Fruit fly (Drosophila melanogaster) whole organism, prepupa: Measurements from ENCODE around the gene CG45089.

Experiments
- CG10631 ChIP-seq: fragments of 200-800 bp; sonication (Bioruptor generic); optimal IDR thresholded peaks from 2 replicates; lab custom pipeline; 2016; ENCODE audit warnings: missing biosample characterization, missing genetic modification characterization
- CG10669 ChIP-seq: fragments of 200-800 bp; sonication (Bioruptor generic); optimal IDR thresholded peaks from 3 replicates; lab custom pipeline; 2018; ENCODE audit warnings: missing biosample characterization, mild to moderate bottlenecking, missing genetic modification characterization, moderate library complexity
- CG11294 ChIP-seq: fragments of 200-800 bp; sonication (Bioruptor generic); IDR thresholded peaks from 2 replicates; pipeline ENCODE4 v1.3.6; 2022; ENCODE audit warnings: missing biosample characterization, missing genetic modification characterization
- CG11762 ChIP-seq: fragments of 200-800 bp; sonication (Bioruptor generic); optimal IDR thresholded peaks from 3 replicates; lab custom pipeline; 2016; ENCODE audit warnings: missing biosample characterization, missing genetic modification characterization; ENCODE audit not compliant: insufficient read depth
- CG11902 ChIP-seq: fragments of 200-800 bp; sonication (Bioruptor generic); optimal IDR thresholded peaks from 3 replicates; lab custom pipeline; 2016; ENCODE audit warnings: missing biosample characterization, missing genetic modification characterization
- CG15336 ChIP-seq: fragments of 200-800 bp; sonication (Bioruptor generic); IDR thresholded peaks from 2 replicates; pipeline ENCODE4 v1.3.6; 2022; ENCODE audit warnings: missing biosample characterization, missing genetic modification characterization
- CG1621 ChIP-seq: fragments of 200-800 bp; sonication (Bioruptor generic); optimal IDR thresholded peaks from 3 replicates; lab custom pipeline; 2018; ENCODE audit warnings: missing biosample characterization, mild to moderate bottlenecking, missing genetic modification characterization
- CG16779 ChIP-seq: fragments of 200-800 bp; sonication (Bioruptor generic); optimal IDR thresholded peaks from 3 replicates; lab custom pipeline; 2017; ENCODE audit warnings: missing biosample characterization, mild to moderate bottlenecking, missing genetic modification characterization
- CG31627 ChIP-seq: fragments of 200-800 bp; sonication (Bioruptor generic); optimal IDR thresholded peaks from 3 replicates; lab custom pipeline; 2016; ENCODE audit warnings: missing biosample characterization, missing genetic modification characterization
- CG32006 ChIP-seq: fragments of 200-800 bp; sonication (Bioruptor generic); optimal IDR thresholded peaks from 3 replicates; lab custom pipeline; 2017; ENCODE audit warnings: missing biosample characterization, mild to moderate bottlenecking, missing genetic modification characterization
- CG34406 ChIP-seq: fragments of 200-800 bp; sonication (Bioruptor generic); optimal IDR thresholded peaks from 3 replicates; lab custom pipeline; 2016; ENCODE audit warnings: missing biosample characterization, missing genetic modification characterization
- CG3919 ChIP-seq: fragments of 200-800 bp; sonication (Bioruptor generic); optimal IDR thresholded peaks from 3 replicates; lab custom pipeline; 2016; ENCODE audit warnings: missing biosample characterization, missing genetic modification characterization
- CG4318 ChIP-seq: fragments of 200-800 bp; sonication (Bioruptor generic); optimal IDR thresholded peaks from 3 replicates; lab custom pipeline; 2017; ENCODE audit warnings: missing biosample characterization, mild to moderate bottlenecking, missing genetic modification characterization
- CG6276 ChIP-seq: fragments of 200-800 bp; sonication (Bioruptor generic); optimal IDR thresholded peaks from 2 replicates; lab custom pipeline; 2017; ENCODE audit warnings: missing biosample characterization, mild to moderate bottlenecking, missing genetic modification characterization
- CG6792 ChIP-seq: fragments of 200-800 bp; sonication (Bioruptor generic); optimal IDR thresholded peaks from 3 replicates; lab custom pipeline; 2016; ENCODE audit warnings: missing biosample characterization, missing genetic modification characterization
- CG6854 ChIP-seq: fragments of 200-800 bp; sonication (Bioruptor generic); optimal IDR thresholded peaks from 2 replicates; lab custom pipeline; 2017; ENCODE audit warnings: missing biosample characterization, mild to moderate bottlenecking, missing genetic modification characterization
- CG7368 ChIP-seq: fragments of 200-800 bp; sonication (Bioruptor generic); optimal IDR thresholded peaks from 3 replicates; lab custom pipeline; 2016; ENCODE audit warnings: missing biosample characterization, missing genetic modification characterization
- CG8119 ChIP-seq: fragments of 200-800 bp; sonication (Bioruptor generic); IDR thresholded peaks from 3 replicates; pipeline ENCODE4 v1.3.6; 2022; ENCODE audit warnings: missing biosample characterization, missing genetic modification characterization
- CG8319 ChIP-seq: fragments of 200-800 bp; sonication (Bioruptor generic); optimal IDR thresholded peaks from 3 replicates; lab custom pipeline; 2016; ENCODE audit warnings: missing biosample characterization, missing genetic modification characterization
- CG8632 ChIP-seq: fragments of 200-800 bp; sonication (Bioruptor generic); optimal IDR thresholded peaks from 3 replicates; lab custom pipeline; 2016; ENCODE audit warnings: missing biosample characterization, missing genetic modification characterization
- Eip93F ChIP-seq: fragments of 200-800 bp; sonication (Bioruptor generic); optimal IDR thresholded peaks from 2 replicates; lab custom pipeline; 2016; ENCODE audit warnings: missing biosample characterization, mild to moderate bottlenecking, missing genetic modification characterization
- Ets96B ChIP-seq: fragments of 200-800 bp; optimal IDR thresholded peaks from 2 replicates; lab custom pipeline; 2019; ENCODE audit warnings: missing biosample characterization, mild to moderate bottlenecking, missing genetic modification characterization, moderate library complexity
- Gug ChIP-seq: fragments of 200-800 bp; sonication (Bioruptor generic); IDR thresholded peaks from 2 replicates; pipeline ENCODE4 v1.3.6; 2022; ENCODE audit warnings: missing biosample characterization, missing genetic modification characterization
- Hr38 ChIP-seq: sonication (Bioruptor generic); optimal IDR thresholded peaks from 2 replicates; lab custom pipeline; 2016; ENCODE audit warnings: missing biosample characterization, missing genetic modification characterization
- Hr39 ChIP-seq: fragments of 200-800 bp; sonication (Bioruptor generic); optimal IDR thresholded peaks from 2 replicates; lab custom pipeline; 2016; ENCODE audit warnings: missing biosample characterization, missing genetic modification characterization
- Hr4 ChIP-seq: fragments of 200-800 bp; sonication (Bioruptor generic); optimal IDR thresholded peaks from 3 replicates; lab custom pipeline; 2016; ENCODE audit warnings: missing biosample characterization, missing genetic modification characterization
- Lpt ChIP-seq: fragments of 200-800 bp; sonication (Bioruptor generic); optimal IDR thresholded peaks from 3 replicates; lab custom pipeline; 2016; ENCODE audit warnings: missing biosample characterization, missing genetic modification characterization
- Met ChIP-seq: fragments of 200-800 bp; sonication (Bioruptor generic); optimal IDR thresholded peaks from 3 replicates; lab custom pipeline; 2016; ENCODE audit warnings: missing biosample characterization, missing genetic modification characterization
- Smox ChIP-seq: fragments of 200-800 bp; sonication (Bioruptor generic); optimal IDR thresholded peaks from 3 replicates; lab custom pipeline; 2016; ENCODE audit warnings: missing biosample characterization, missing genetic modification characterization
- Sox102F ChIP-seq: fragments of 200-800 bp; sonication (Bioruptor generic); optimal IDR thresholded peaks from 2 replicates; lab custom pipeline; 2016; ENCODE audit warnings: missing biosample characterization, mild to moderate bottlenecking, missing genetic modification characterization
- Sox14 ChIP-seq: fragments of 200-800 bp; sonication (Bioruptor generic); optimal IDR thresholded peaks from 3 replicates; lab custom pipeline; 2016; ENCODE audit warnings: missing biosample characterization, missing genetic modification characterization
- achi ChIP-seq: fragments of 200-800 bp; sonication (Bioruptor generic); optimal IDR thresholded peaks from 3 replicates; lab custom pipeline; 2016; ENCODE audit warnings: missing biosample characterization, missing genetic modification characterization
- cyc ChIP-seq: fragments of 200-800 bp; sonication (Bioruptor generic); optimal IDR thresholded peaks from 3 replicates; lab custom pipeline; 2016; ENCODE audit warnings: missing biosample characterization, missing genetic modification characterization
- dac ChIP-seq: fragments of 200-800 bp; sonication (Bioruptor generic); optimal IDR thresholded peaks from 2 replicates; lab custom pipeline; 2017; ENCODE audit warnings: missing biosample characterization, mild to moderate bottlenecking, missing genetic modification characterization
- eg ChIP-seq: fragments of 200-800 bp; sonication (Bioruptor generic); IDR thresholded peaks from 3 replicates; pipeline ENCODE4 v1.3.6; 2022; ENCODE audit warnings: missing biosample characterization, missing genetic modification characterization
- fd59A ChIP-seq: fragments of 200-800 bp; sonication (Bioruptor generic); optimal IDR thresholded peaks from 2 replicates; lab custom pipeline; 2017; ENCODE audit warnings: missing biosample characterization, mild to moderate bottlenecking, missing genetic modification characterization, missing genetic modification reagents
- fd85E ChIP-seq: fragments of 200-800 bp; sonication (Bioruptor generic); optimal IDR thresholded peaks from 3 replicates; lab custom pipeline; 2016; ENCODE audit warnings: missing biosample characterization, missing genetic modification characterization
- fkh ChIP-seq: fragments of 200-800 bp; sonication (Bioruptor generic); optimal IDR thresholded peaks from 3 replicates; lab custom pipeline; 2017; ENCODE audit warnings: missing biosample characterization, mild to moderate bottlenecking, missing genetic modification characterization, moderate library complexity
- lz ChIP-seq: fragments of 200-800 bp; sonication (Bioruptor generic); optimal IDR thresholded peaks from 3 replicates; lab custom pipeline; 2016; ENCODE audit warnings: missing biosample characterization, missing genetic modification characterization
- net ChIP-seq: fragments of 200-800 bp; sonication (Bioruptor generic); optimal IDR thresholded peaks from 3 replicates; lab custom pipeline; 2016; ENCODE audit warnings: missing biosample characterization, missing genetic modification characterization
- pdm3 ChIP-seq: fragments of 200-800 bp; sonication (Bioruptor generic); optimal IDR thresholded peaks from 3 replicates; lab custom pipeline; 2016; ENCODE audit warnings: missing biosample characterization, missing genetic modification characterization
- salr ChIP-seq, 2 experiments: fragments of 200-800 bp; sonication (Bioruptor generic); optimal IDR thresholded peaks; 3 replicates each; lab custom pipeline; 2016 to 2018; ENCODE audit warnings: missing biosample characterization in 2 of 2, missing genetic modification characterization in 2 of 2, mild to moderate bottlenecking in 1 of 2
- spab ChIP-seq: fragments of 200-800 bp; sonication (Bioruptor generic); optimal IDR thresholded peaks from 2 replicates; lab custom pipeline; 2017; ENCODE audit warnings: missing biosample characterization, mild to moderate bottlenecking, missing genetic modification characterization, missing genetic modification reagents
- svp ChIP-seq: fragments of 200-800 bp; sonication (Bioruptor generic); peaks from one replicate; lab custom pipeline; 2016; ENCODE audit warnings: missing biosample characterization, missing genetic modification characterization
- topi ChIP-seq: fragments of 200-800 bp; sonication (Bioruptor generic); optimal IDR thresholded peaks from 3 replicates; lab custom pipeline; 2016; ENCODE audit warnings: missing biosample characterization, missing genetic modification characterization
- vri ChIP-seq: fragments of 200-800 bp; sonication (Bioruptor generic); optimal IDR thresholded peaks from 3 replicates; lab custom pipeline; 2016; ENCODE audit warnings: missing biosample characterization, mild to moderate bottlenecking, missing genetic modification characterization

CG45089 gene

DNA sequence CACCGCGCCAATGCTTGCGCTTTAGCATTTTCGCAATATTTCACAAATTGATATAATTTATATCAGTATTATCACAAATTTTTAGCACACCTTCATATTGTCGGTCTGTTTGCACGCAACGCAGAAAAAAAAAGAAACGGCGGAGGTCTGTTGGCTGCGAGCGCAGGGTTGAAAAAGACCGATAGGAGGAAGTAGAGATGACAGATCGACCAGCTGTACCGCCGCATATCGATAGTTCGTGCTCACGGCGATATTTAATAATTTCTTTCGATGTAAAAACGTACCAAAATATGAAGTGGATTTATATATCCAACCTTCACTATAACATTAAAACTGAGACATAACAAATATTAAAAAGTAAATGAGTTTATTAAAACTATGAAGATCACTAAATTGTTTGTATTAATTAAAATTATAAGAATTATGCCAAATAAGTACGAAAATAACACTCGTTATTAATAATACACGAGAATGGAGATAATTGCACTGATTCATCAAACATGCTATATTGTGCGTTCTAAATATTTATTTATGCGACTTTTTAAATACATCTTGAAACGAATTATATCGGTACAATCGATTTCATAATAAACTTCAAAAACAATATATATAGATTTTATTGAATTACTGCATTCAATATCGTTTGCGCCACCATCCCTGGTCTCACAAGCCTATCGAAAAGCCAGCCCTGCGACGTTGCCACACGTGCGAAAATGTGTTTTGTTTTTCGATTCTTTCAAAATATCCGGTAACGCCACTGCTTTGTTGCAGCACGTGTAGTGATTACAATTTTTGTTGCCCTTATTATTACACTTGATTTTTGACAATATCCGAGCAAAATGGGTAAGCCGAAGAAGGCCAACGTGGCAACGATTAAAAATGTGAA, 7.8 kb upstream of the CG45089 start, which contains the start of the genes RpS6 and bys (continued):
- TF ChIP-seq salr (GFP tag; optimal IDR thresholded peaks at IDR 0.05; lab: Kevin White, UChicago) (peak in 1 of 2 experiments; percentile 26), Sox102F (GFP tag; lab: Kevin White, UChicago) (peak; percentile 74), Sox14 (peak; percentile 42), Smox (GFP tag; lab: Kevin White, UChicago) (peak; percentile 30), CG10631 (peak; percentile 47), Ets96B (tag; lab: Kevin White, UChicago) (no peak), fkh (peak; percentile 7), CG1621 (tag; lab: Kevin White, UChicago) (peak; percentile 11), vri (GFP tag; lab: Kevin White, UChicago) (peak; percentile 40), CG7368 (peak; percentile 30), Hr39 (GFP tag; lab: Kevin White, UChicago) (peak; percentile 22), CG31627 (GFP tag; lab: Kevin White, UChicago) (peak; percentile 40), fd59A (GFP tag; lab: Kevin White, UChicago) (no peak), lz (GFP tag; lab: Kevin White, UChicago) (peak; percentile 38), CG11902 (GFP tag; lab: Kevin White, UChicago) (no peak), net (GFP tag; lab: Kevin White, UChicago) (peak; percentile 64), CG4318 (GFP tag; lab: Kevin White, UChicago) (no peak), Hr38 (GFP tag; lab: Kevin White, UChicago) (no peak), CG16779 (tag; lab: Kevin White, UChicago) (no peak), Met (GFP tag; lab: Kevin White, UChicago) (peak; percentile 44), Lpt (GFP tag; lab: Kevin White, UChicago) (no peak), CG34406 (GFP tag; lab: Kevin White, UChicago) (peak; percentile 31), spab (no peak), CG6854 (GFP tag; lab: Kevin White, UChicago) (peak; percentile 83), CG32006 (GFP tag; lab: Kevin White, UChicago) (peak; percentile 53)

DNA sequence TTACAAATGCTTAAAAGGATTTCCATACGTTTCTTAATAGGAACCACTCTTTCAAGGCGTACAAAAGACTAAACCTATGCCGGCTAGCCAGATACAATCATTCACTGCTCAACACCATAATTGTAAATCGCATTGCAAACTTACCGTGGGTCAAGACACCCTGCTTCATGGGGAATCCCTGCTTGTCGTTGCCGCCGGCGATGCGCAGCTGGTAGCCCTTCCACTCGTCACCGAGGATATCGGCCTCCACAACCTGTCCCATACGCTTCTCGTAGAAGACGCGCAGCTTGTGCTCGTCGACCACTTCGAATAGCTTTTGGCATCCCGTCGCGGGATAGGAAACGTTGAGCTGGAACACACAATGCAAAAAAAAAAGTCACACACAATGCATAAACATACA, 7.1 kb upstream of the CG45089 start:
- TF ChIP-seq CG34406 (GFP tag; lab: Kevin White, UChicago), result no peak
- peak; percentile 38 for TF ChIP-seq svp
- TF ChIP-seq pdm3 (GFP tag; lab: Kevin White, UChicago), result no peak
- no peak for TF ChIP-seq lz (GFP tag; lab: Kevin White, UChicago)
- TF ChIP-seq fd59A (GFP tag; lab: Kevin White, UChicago), result no peak
- TF ChIP-seq, all 60 proteins: peak for 1

DNA sequence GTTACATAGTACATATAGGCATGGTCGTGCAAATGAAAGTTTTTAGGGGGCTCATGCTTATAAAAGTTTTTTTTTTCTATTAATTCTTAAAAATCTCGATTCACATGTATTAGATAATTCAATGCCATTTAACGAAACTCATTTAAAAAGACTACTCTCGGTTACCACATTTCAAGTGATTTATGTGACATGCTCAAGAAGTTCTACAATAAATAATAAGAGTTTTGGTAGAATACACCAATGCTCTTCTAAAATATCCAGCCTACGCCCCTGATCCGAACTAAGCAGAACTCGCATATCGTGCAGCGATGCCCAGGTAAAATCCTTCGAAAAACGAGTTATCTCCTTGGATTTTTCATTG, 1.1 kb downstream of the CG45089 start:
- TF ChIP-seq CG8632 (GFP tag; lab: Kevin White, UChicago) (peak; percentile 25), CG8319 (GFP tag; lab: Kevin White, UChicago) (peak; percentile 15), pdm3 (GFP tag; lab: Kevin White, UChicago) (peak; percentile 67), cyc (GFP tag; lab: Kevin White, UChicago) (peak; percentile 51), CG10669 (GFP tag; lab: Kevin White, UChicago) (peak; percentile 39), Sox14 (peak; percentile 67), fd85E (GFP tag; lab: Kevin White, UChicago) (no peak), CG8119 (GFP tag; lab: Robert Waterston, UW) (peak; percentile 72), Hr4 (GFP tag; lab: Kevin White, UChicago) (peak; percentile 37), CG7368 (no peak), lz (GFP tag; lab: Kevin White, UChicago) (peak; percentile 67), Gug (GFP tag; lab: Robert Waterston, UW) (0 out of 2 replicates have a peak, but pooled peaks have one; percentile 27), CG11294 (no peak), svp (peak; percentile 80), CG16779 (tag; lab: Kevin White, UChicago) (no peak), CG6792 (GFP tag; lab: Kevin White, UChicago) (peak; percentile 48), Eip93F (GFP tag; lab: Kevin White, UChicago) (no peak), CG6276 (GFP tag; lab: Kevin White, UChicago) (peak; percentile 48), topi (GFP tag; lab: Kevin White, UChicago) (peak; percentile 74), CG11762 (GFP tag; lab: Kevin White, UChicago) (peak; percentile 46), dac (GFP tag; lab: Kevin White, UChicago) (peak; percentile 28), CG15336 (GFP tag; lab: Robert Waterston, UW) (peak; percentile 70), CG3919 (GFP tag; lab: Kevin White, UChicago) (peak; percentile 59), vri (GFP tag; lab: Kevin White, UChicago) (peak; percentile 56), eg (GFP tag; lab: Robert Waterston, UW) (no peak), achi (GFP tag; lab: Kevin White, UChicago) (peak; percentile 53), fd59A (GFP tag; lab: Kevin White, UChicago) (peak; percentile 32)
